Worm (Caenorhabditis elegans) whole organism, L3 larva: ENCODE measurements around the gene hpo-29.

Experiments used
- ZK546.5 ChIP-seq: sonication (generic microtip); optimal IDR thresholded peaks from 2 replicates; lab custom pipeline; 2017; ENCODE audit warnings: missing biosample characterization, missing genetic modification characterization
- aly-2 ChIP-seq: fragments of 150-350 bp; optimal IDR thresholded peaks from 2 replicates; lab custom pipeline; 2014; ENCODE audit warnings: missing biosample characterization, missing genetic modification characterization
- ceh-16 ChIP-seq: sonication (generic microtip); optimal IDR thresholded peaks from 2 replicates; lab custom pipeline; 2017; ENCODE audit warnings: missing biosample characterization, missing genetic modification characterization
- ceh-28 ChIP-seq: fragments of 150-350 bp; optimal IDR thresholded peaks from 2 replicates; lab custom pipeline; 2014; ENCODE audit warnings: missing biosample characterization, missing genetic modification reagents, missing genetic modification characterization
- ceh-9 ChIP-seq: sonication (generic microtip); optimal IDR thresholded peaks from 2 replicates; lab custom pipeline; 2018; ENCODE audit warnings: missing biosample characterization, missing genetic modification characterization
- daf-12 ChIP-seq: fragments of 150-350 bp; optimal IDR thresholded peaks from 2 replicates; lab custom pipeline; 2014; ENCODE audit warnings: missing biosample characterization, missing genetic modification reagents, missing genetic modification characterization
- egl-27 ChIP-seq: sonication (generic microtip); optimal IDR thresholded peaks from 4 replicates; lab custom pipeline; 2017; ENCODE audit warnings: missing biosample characterization, missing genetic modification reagents, missing genetic modification characterization
- egl-5 ChIP-seq: fragments of 150-350 bp; optimal IDR thresholded peaks from 2 replicates; lab custom pipeline; 2017; ENCODE audit warnings: missing biosample characterization, missing genetic modification reagents, missing genetic modification characterization, inconsistent platforms
- elt-1 ChIP-seq: fragments of 150-350 bp; optimal IDR thresholded peaks from 2 replicates; lab custom pipeline; 2014; ENCODE audit warnings: missing biosample characterization, missing genetic modification characterization
- elt-2 ChIP-seq: sonication (generic microtip); optimal IDR thresholded peaks from 2 replicates; lab custom pipeline; 2016; ENCODE audit warnings: missing genetic modification reagents, mild to moderate bottlenecking, missing genetic modification characterization, missing compliant biosample characterization
- elt-3 ChIP-seq, 3 experiments: fragments of 150-350 bp in 1 of 3; sonication (generic microtip) in 2 of 3; optimal IDR thresholded peaks; 2 replicates in 2 of 3; 4 replicates in 1 of 3; lab custom pipeline; 2014 to 2017; ENCODE audit warnings: missing biosample characterization in 3 of 3, missing genetic modification characterization in 3 of 3
- eor-1 ChIP-seq, 2 experiments: fragments of 150-350 bp; optimal IDR thresholded peaks; 2 replicates each; lab custom pipeline; 2014 to 2018; ENCODE audit warnings: missing biosample characterization in 2 of 2, missing genetic modification characterization in 2 of 2
- fkh-10 ChIP-seq: sonication (generic microtip); optimal IDR thresholded peaks from 2 replicates; lab custom pipeline; 2017; ENCODE audit warnings: missing biosample characterization, missing genetic modification reagents, missing genetic modification characterization
- fkh-2 ChIP-seq: fragments of 150-350 bp; optimal IDR thresholded peaks from 2 replicates; lab custom pipeline; 2014; ENCODE audit warnings: missing biosample characterization, missing genetic modification reagents, missing genetic modification characterization
- fos-1 ChIP-seq: fragments of 150-350 bp; optimal IDR thresholded peaks from 2 replicates; lab custom pipeline; 2014; ENCODE audit warnings: missing biosample characterization, missing genetic modification characterization
- hmg-11 ChIP-seq: sonication (generic microtip); optimal IDR thresholded peaks from 2 replicates; lab custom pipeline; 2016; ENCODE audit warnings: missing genetic modification characterization, missing compliant biosample characterization
- jun-1 ChIP-seq: fragments of 150-350 bp; optimal IDR thresholded peaks from 2 replicates; lab custom pipeline; 2014; ENCODE audit warnings: missing biosample characterization, missing genetic modification reagents, missing genetic modification characterization
- lin-15B ChIP-seq: fragments of 150-350 bp; optimal IDR thresholded peaks from 2 replicates; lab custom pipeline; 2014; ENCODE audit warnings: missing biosample characterization, missing genetic modification characterization
- lin-39 ChIP-seq: fragments of 150-350 bp; optimal IDR thresholded peaks from 2 replicates; lab custom pipeline; 2018; ENCODE audit warnings: missing biosample characterization, missing genetic modification reagents, missing genetic modification characterization
- lsy-12 ChIP-seq: sonication (generic microtip); optimal IDR thresholded peaks from 2 replicates; lab custom pipeline; 2016; ENCODE audit warnings: mild to moderate bottlenecking, missing genetic modification characterization, missing compliant biosample characterization
- mdl-1 ChIP-seq: fragments of 150-350 bp; optimal IDR thresholded peaks from 2 replicates; lab custom pipeline; 2014; ENCODE audit warnings: missing biosample characterization, missing genetic modification characterization
- mml-1 ChIP-seq: fragments of 150-350 bp; sonication (generic microtip); optimal IDR thresholded peaks from 3 replicates; lab custom pipeline; 2014; ENCODE audit warnings: missing biosample characterization, missing genetic modification characterization
- nfya-1 ChIP-seq: sonication (generic microtip); optimal IDR thresholded peaks from 2 replicates; lab custom pipeline; 2017; ENCODE audit warnings: missing genetic modification characterization, mild to moderate bottlenecking, missing compliant biosample characterization, antibody characterized with exemption, moderate library complexity; ENCODE audit not compliant: insufficient read depth
- nhr-11 ChIP-seq: fragments of 150-350 bp; optimal IDR thresholded peaks from 2 replicates; lab custom pipeline; 2014; ENCODE audit warnings: missing biosample characterization, missing genetic modification characterization
- nhr-12 ChIP-seq: fragments of 150-350 bp; optimal IDR thresholded peaks from 2 replicates; lab custom pipeline; 2014; ENCODE audit warnings: missing biosample characterization, missing genetic modification characterization
- nhr-237 ChIP-seq: fragments of 150-350 bp; optimal IDR thresholded peaks from 2 replicates; lab custom pipeline; 2014; ENCODE audit warnings: missing biosample characterization, missing genetic modification characterization
- nhr-25 ChIP-seq: sonication (generic microtip); optimal IDR thresholded peaks from 2 replicates; lab custom pipeline; 2017; ENCODE audit warnings: missing biosample characterization, missing genetic modification characterization
- nhr-28 ChIP-seq: fragments of 150-350 bp; optimal IDR thresholded peaks from 2 replicates; lab custom pipeline; 2014; ENCODE audit warnings: missing biosample characterization, missing genetic modification characterization
- nhr-43 ChIP-seq: sonication (generic microtip); optimal IDR thresholded peaks from 2 replicates; lab custom pipeline; 2016; ENCODE audit warnings: mild to moderate bottlenecking, missing genetic modification characterization, missing compliant biosample characterization; ENCODE audit not compliant: poor library complexity, severe bottlenecking
- nhr-76 ChIP-seq: fragments of 150-350 bp; sonication (generic microtip); optimal IDR thresholded peaks from 5 replicates; lab custom pipeline; 2014; ENCODE audit warnings: missing biosample characterization, missing genetic modification characterization
- pha-4 ChIP-seq: fragments of 150-350 bp; optimal IDR thresholded peaks from 2 replicates; lab custom pipeline; 2014; ENCODE audit warnings: missing biosample characterization, missing genetic modification reagents, missing genetic modification characterization
- pqm-1 ChIP-seq: fragments of 150-350 bp; optimal IDR thresholded peaks from 2 replicates; lab custom pipeline; 2017; ENCODE audit warnings: missing biosample characterization, missing genetic modification characterization, inconsistent platforms
- sea-2 ChIP-seq: fragments of 150-350 bp; sonication (generic microtip); optimal IDR thresholded peaks from 4 replicates; lab custom pipeline; 2014; ENCODE audit warnings: missing biosample characterization, missing genetic modification reagents, missing genetic modification characterization
- skn-1 ChIP-seq: fragments of 150-350 bp; optimal IDR thresholded peaks from 2 replicates; lab custom pipeline; 2014; ENCODE audit warnings: missing biosample characterization, missing genetic modification characterization
- snpc-4 ChIP-seq: fragments of 150-350 bp; optimal IDR thresholded peaks from 2 replicates; lab custom pipeline; 2014; ENCODE audit warnings: missing biosample characterization, missing genetic modification characterization
- unc-39 ChIP-seq: sonication (generic microtip); optimal IDR thresholded peaks from 4 replicates; lab custom pipeline; 2017; ENCODE audit warnings: missing biosample characterization, missing genetic modification characterization
- zag-1 ChIP-seq: fragments of 150-350 bp; optimal IDR thresholded peaks from 2 replicates; lab custom pipeline; 2014; ENCODE audit warnings: missing biosample characterization, missing genetic modification characterization
- ztf-11 ChIP-seq: fragments of 150-350 bp; optimal IDR thresholded peaks from 2 replicates; lab custom pipeline; 2014; ENCODE audit warnings: missing biosample characterization, missing genetic modification characterization

hpo-29 gene

ce11 chrIII:251410-251809 is 15.8 kb downstream of the hpo-29 start:
- TF ChIP-seq aly-2 (no peak), ceh-28 (peak; percentile 60), pqm-1 (no peak), elt-1 (tag; lab: Kevin White, UChicago) (no peak), skn-1 (tag; lab: Kevin White, UChicago) (no peak)

- TF ChIP-seq elt-3 (tag; optimal IDR thresholded peaks at IDR 0.05; lab: Kevin White, UChicago) (no peak), unc-39 (tag; lab: Kevin White, UChicago) (no peak), fos-1 (no peak), daf-12 (tag; lab: Kevin White, UChicago) (no peak), ceh-28 (no peak), elt-2 (no peak), nhr-237 (no peak), skn-1 (tag; lab: Kevin White, UChicago) (no peak), zag-1 (tag; lab: Kevin White, UChicago) (no peak), nfya-1 (tag; lab: Kevin White, UChicago) (no peak)
These were observed 18.6 kb downstream of the hpo-29 start, which contains the start of gene Y50D7A.3 for ce11 chrIII:254235-254634. Y50D7A.3 (plus strand) TSS chrIII:254535.

ce11 chrIII:264790-265189 is 29.1 kb downstream of the hpo-29 start, which contains the start of gene xpd-1:
xpd-1 (plus strand) TSS chrIII:265090.
- TF ChIP-seq nhr-76 (tag; lab: Kevin White, UChicago): no peak
- TF ChIP-seq fos-1: no peak
- no peak for TF ChIP-seq lin-39
- TF ChIP-seq zag-1 (tag; lab: Kevin White, UChicago): no peak
- TF ChIP-seq fkh-10: no peak
- no peak for TF ChIP-seq mdl-1
- no peak for TF ChIP-seq nhr-28 (tag; lab: Kevin White, UChicago)
- no peak for TF ChIP-seq lin-15B (tag; lab: Kevin White, UChicago)
- no peak for TF ChIP-seq eor-1 (tag; optimal IDR thresholded peaks at IDR 0.05; lab: Kevin White, UChicago)
- TF ChIP-seq lsy-12 (tag; lab: Kevin White, UChicago): no peak
- no peak for TF ChIP-seq nhr-12
- TF ChIP-seq snpc-4 (tag; lab: Kevin White, UChicago): no peak
- TF ChIP-seq skn-1 (tag; lab: Kevin White, UChicago): no peak
- no peak for TF ChIP-seq mml-1 (tag; lab: Kevin White, UChicago)

DNA sequence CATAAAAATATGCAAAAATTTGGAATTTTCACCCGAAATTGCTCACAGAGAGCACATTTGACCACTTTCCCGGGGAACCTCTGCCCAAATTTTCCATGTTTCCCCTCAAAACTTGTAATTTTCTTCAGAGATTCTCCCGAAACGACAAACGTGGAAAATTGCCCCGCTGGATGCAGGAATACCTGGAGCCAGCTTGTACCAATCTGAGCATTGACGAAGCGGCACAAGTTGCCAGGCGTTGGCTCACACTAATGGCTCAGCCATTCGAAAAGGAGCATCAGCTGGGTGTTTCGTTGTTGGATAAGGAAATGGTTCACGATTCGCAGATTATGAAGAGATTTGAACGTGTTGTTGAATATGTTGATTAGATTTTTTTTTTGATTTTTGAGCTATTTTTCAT is 46.9 kb downstream of the hpo-29 start:
- no peak for TF ChIP-seq unc-39 (tag; lab: Kevin White, UChicago)
- no peak for TF ChIP-seq nhr-43 (tag; lab: Kevin White, UChicago)
- TF ChIP-seq jun-1 (tag; lab: Kevin White, UChicago): no peak
- TF ChIP-seq elt-1 (tag; lab: Kevin White, UChicago): no peak
- TF ChIP-seq fkh-2 (tag; lab: Kevin White, UChicago): no peak
- no peak for TF ChIP-seq nhr-25 (tag; lab: Kevin White, UChicago)
- no peak for TF ChIP-seq lin-15B (tag; lab: Kevin White, UChicago)
- no peak for TF ChIP-seq nhr-237
- TF ChIP-seq ceh-28: no peak
- TF ChIP-seq mdl-1: no peak
- no peak for TF ChIP-seq nhr-12
- TF ChIP-seq fos-1: no peak
- TF ChIP-seq ZK546.5 (tag; lab: Kevin White, UChicago): no peak

ce11 chrIII:283817-284216 is 48.2 kb downstream of the hpo-29 start, which contains the start of gene taco-1:
taco-1 (plus strand) TSS chrIII:284117.
- TF ChIP-seq nhr-28 (tag; lab: Kevin White, UChicago) (no peak), nhr-11 (no peak), egl-27 (tag; lab: Kevin White, UChicago) (no peak), hmg-11 (tag; lab: Kevin White, UChicago) (no peak), pqm-1 (no peak), unc-39 (tag; lab: Kevin White, UChicago) (no peak), pha-4 (no peak), egl-5 (no peak), mml-1 (tag; lab: Kevin White, UChicago) (no peak), eor-1 (tag; optimal IDR thresholded peaks at IDR 0.05; lab: Kevin White, UChicago) (no peak), ztf-11 (tag; lab: Kevin White, UChicago) (no peak), ceh-9 (tag; lab: Kevin White, UChicago) (no peak), nhr-43 (tag; lab: Kevin White, UChicago) (no peak), sea-2 (GFP tag; lab: Kevin White, UChicago) (no peak), snpc-4 (tag; lab: Kevin White, UChicago) (no peak), elt-1 (tag; lab: Kevin White, UChicago) (no peak), lsy-12 (tag; lab: Kevin White, UChicago) (no peak), fkh-2 (tag; lab: Kevin White, UChicago) (no peak), ceh-16 (tag; lab: Kevin White, UChicago) (no peak)
- TF ChIP-seq, all 47 proteins: peak for 0
